Fruit fly (Drosophila melanogaster): Measurements from ENCODE around the gene CG4393.
A peak's percentile ranks its signal among the peaks of the same experiment; 100 is the strongest.

CG4393 gene

dm6 chr3R:23417650-23418049 lies 33.1 kb upstream of the CG4393 start (continued):
- TF ChIP-seq esn (GFP tag; optimal IDR thresholded peaks at IDR 0.05) (peak; percentile 36), Ets96B (tag; optimal IDR thresholded peaks at IDR 0.05) (no peak), cyc (GFP tag; optimal IDR thresholded peaks at IDR 0.05) (peak; percentile 46), pdm3 (GFP tag; optimal IDR thresholded peaks at IDR 0.05) (peak; percentile 23), eg (GFP tag; IDR thresholded peaks at IDR 0.05) (peak; percentile 65), CG7368 (GFP tag; optimal IDR thresholded peaks at IDR 0.05) (no peak), Eip78C (GFP tag) (peak; percentile 68), salr (GFP tag; optimal IDR thresholded peaks at IDR 0.05) (peak in 1 of 2 experiments; percentile 0), Sox15 (GFP tag; optimal IDR thresholded peaks at IDR 0.05) (no peak), fd59A (GFP tag; optimal IDR thresholded peaks at IDR 0.05) (no peak), Met (GFP tag; optimal IDR thresholded peaks at IDR 0.05) (peak; percentile 61), dsx (GFP tag; optimal IDR thresholded peaks at IDR 0.05; ENCODE audit: poor library complexity, severe bottlenecking) (no peak), CG6276 (GFP tag; optimal IDR thresholded peaks at IDR 0.05) (peak; percentile 26), topi (GFP tag; optimal IDR thresholded peaks at IDR 0.05) (peak; percentile 38), CG15336 (GFP tag; IDR thresholded peaks at IDR 0.05) (peak; percentile 30; the same call in 1 of the 2 replicates), Eip93F (GFP tag; optimal IDR thresholded peaks at IDR 0.05) (no peak), CG1621 (tag; optimal IDR thresholded peaks at IDR 0.05) (no peak), Smox (GFP tag; optimal IDR thresholded peaks at IDR 0.05) (peak; percentile 43), Hr4 (GFP tag; optimal IDR thresholded peaks at IDR 0.05) (peak; percentile 66), CG16779 (tag; optimal IDR thresholded peaks at IDR 0.05) (no peak), fd85E (GFP tag; optimal IDR thresholded peaks at IDR 0.05) (no peak), CG8119 (GFP tag; IDR thresholded peaks at IDR 0.05) (peak; percentile 60; the same call in 2 of the 3 replicates), Ets21C (GFP tag; optimal IDR thresholded peaks at IDR 0.05) (no peak), CG34406 (GFP tag; optimal IDR thresholded peaks at IDR 0.05) (no peak), net (GFP tag; optimal IDR thresholded peaks at IDR 0.05) (no peak)

- TF ChIP-seq CG6276 (GFP tag; optimal IDR thresholded peaks at IDR 0.05) (peak; percentile 80), OdsH (GFP tag; optimal IDR thresholded peaks at IDR 0.05) (peak; percentile 55), Ets21C (GFP tag; optimal IDR thresholded peaks at IDR 0.05) (peak; percentile 13), Hr39 (GFP tag; optimal IDR thresholded peaks at IDR 0.05) (peak; percentile 46), fkh (GFP tag; optimal IDR thresholded peaks at IDR 0.05) (no peak), CG8319 (GFP tag; optimal IDR thresholded peaks at IDR 0.05) (no peak), Met (GFP tag; optimal IDR thresholded peaks at IDR 0.05) (peak; percentile 39), CG3919 (GFP tag; optimal IDR thresholded peaks at IDR 0.05) (peak; percentile 42), fd59A (GFP tag; optimal IDR thresholded peaks at IDR 0.05) (no peak), CG16779 (tag; optimal IDR thresholded peaks at IDR 0.05) (no peak), Sox15 (GFP tag; optimal IDR thresholded peaks at IDR 0.05) (no peak), CG8632 (GFP tag; optimal IDR thresholded peaks at IDR 0.05) (no peak), eg (GFP tag; IDR thresholded peaks at IDR 0.05) (peak; percentile 78), CG6792 (GFP tag; optimal IDR thresholded peaks at IDR 0.05) (peak; percentile 18), CG10669 (GFP tag; optimal IDR thresholded peaks at IDR 0.05) (no peak), CG34406 (GFP tag; optimal IDR thresholded peaks at IDR 0.05) (no peak), CG6163 (GFP tag; IDR thresholded peaks at IDR 0.05) (peak; percentile 62), dsx (GFP tag; optimal IDR thresholded peaks at IDR 0.05; ENCODE audit: poor library complexity, severe bottlenecking) (no peak), svp (GFP tag) (peak; percentile 80), net (GFP tag; optimal IDR thresholded peaks at IDR 0.05) (peak; percentile 58), achi (GFP tag; optimal IDR thresholded peaks at IDR 0.05) (peak; percentile 47), CG10631 (GFP tag; optimal IDR thresholded peaks at IDR 0.05) (peak; percentile 20), fd85E (GFP tag; optimal IDR thresholded peaks at IDR 0.05) (no peak), Ets96B (tag; optimal IDR thresholded peaks at IDR 0.05) (no peak), Smox (GFP tag; optimal IDR thresholded peaks at IDR 0.05) (peak; percentile 36), CG3032 (tag; optimal IDR thresholded peaks at IDR 0.05) (no peak), acj6 (GFP tag; optimal IDR thresholded peaks at IDR 0.05) (peak; percentile 42), Lpt (GFP tag; optimal IDR thresholded peaks at IDR 0.05) (peak; percentile 66), esn (GFP tag; optimal IDR thresholded peaks at IDR 0.05) (peak; percentile 44), Hr38 (GFP tag; optimal IDR thresholded peaks at IDR 0.05) (no peak), CG9139 (GFP tag; optimal IDR thresholded peaks at IDR 0.05) (no peak), topi (GFP tag; optimal IDR thresholded peaks at IDR 0.05) (peak; percentile 45), CG6808 (GFP tag; optimal IDR thresholded peaks at IDR 0.05) (no peak), CG32006 (GFP tag; optimal IDR thresholded peaks at IDR 0.05) (peak; percentile 83), Gug (GFP tag; IDR thresholded peaks at IDR 0.05) (no peak), CG11294 (GFP tag; IDR thresholded peaks at IDR 0.05) (no peak), ss (GFP tag; optimal IDR thresholded peaks at IDR 0.05) (no peak), CG15336 (GFP tag; IDR thresholded peaks at IDR 0.05) (peak; percentile 84), Eip75B (GFP tag; optimal IDR thresholded peaks at IDR 0.05) (peak; percentile 11), CG8119 (GFP tag; IDR thresholded peaks at IDR 0.05) (peak; percentile 82)
Measured at dm6 chr3R:23416579-23416978, 32.0 kb upstream of the CG4393 start.

Data from whole organism, prepupa.